Fruit fly (Drosophila melanogaster) whole organism, embryonic: ENCODE results near the gene Cpr65Au.

Experiments
- Atf-2 ChIP-seq: fragments of 200-800 bp; sonication (Bioruptor generic); optimal IDR thresholded peaks from 2 replicates; lab custom pipeline; 2016; ENCODE audit warnings: missing biosample characterization, missing genetic modification characterization
- Bteb2 ChIP-seq: fragments of 200-800 bp; sonication (Bioruptor generic); optimal IDR thresholded peaks from 2 replicates; lab custom pipeline; 2016; ENCODE audit warnings: missing biosample characterization, missing genetic modification characterization
- CG10366 ChIP-seq: fragments of 200-800 bp; sonication (Bioruptor generic); IDR thresholded peaks from 2 replicates; pipeline ENCODE4 v1.3.6; 2022; ENCODE audit warnings: missing biosample characterization, missing genetic modification characterization
- CG10462 ChIP-seq: fragments of 200-800 bp; sonication (Bioruptor generic); optimal IDR thresholded peaks from 2 replicates; lab custom pipeline; 2016; ENCODE audit warnings: missing biosample characterization, missing genetic modification characterization
- CG10959 ChIP-seq: fragments of 200-800 bp; sonication (Bioruptor generic); IDR thresholded peaks from 2 replicates; pipeline ENCODE4 v1.3.6; 2022; ENCODE audit warnings: missing biosample characterization, missing genetic modification characterization
- CG10979 ChIP-seq: fragments of 200-800 bp; sonication (Bioruptor generic); optimal IDR thresholded peaks from 2 replicates; lab custom pipeline; 2018; ENCODE audit warnings: missing biosample characterization, mild to moderate bottlenecking, missing genetic modification characterization, moderate library complexity
- CG11695 ChIP-seq: fragments of 200-800 bp; sonication (Bioruptor generic); IDR thresholded peaks from 3 replicates; pipeline ENCODE4 v1.3.6; 2022; ENCODE audit warnings: missing biosample characterization, missing genetic modification characterization
- CG11696 ChIP-seq: fragments of 200-800 bp; sonication (Bioruptor generic); IDR thresholded peaks from 2 replicates; pipeline ENCODE4 v1.3.6; 2022; ENCODE audit warnings: missing biosample characterization, missing genetic modification characterization
- CG1233 ChIP-seq: fragments of 200-800 bp; sonication (Bioruptor generic); optimal IDR thresholded peaks from 4 replicates; lab custom pipeline; 2018; ENCODE audit warnings: missing biosample characterization, mild to moderate bottlenecking, missing genetic modification characterization
- CG14965 ChIP-seq: fragments of 200-800 bp; sonication (Bioruptor generic); optimal IDR thresholded peaks from 2 replicates; lab custom pipeline; 2016; ENCODE audit warnings: missing biosample characterization, missing genetic modification characterization, borderline replicate concordance
- CG17802 ChIP-seq: fragments of 200-800 bp; sonication (Bioruptor generic); optimal IDR thresholded peaks from 2 replicates; lab custom pipeline; 2018; ENCODE audit warnings: missing biosample characterization, mild to moderate bottlenecking, missing genetic modification characterization, moderate library complexity
- CG17829 ChIP-seq: fragments of 200-800 bp; optimal IDR thresholded peaks from 2 replicates; lab custom pipeline; 2019; ENCODE audit warnings: missing biosample characterization, mild to moderate bottlenecking, missing genetic modification characterization, moderate library complexity
- CG2116 ChIP-seq: fragments of 200-800 bp; sonication (Bioruptor generic); optimal IDR thresholded peaks from 3 replicates; lab custom pipeline; 2018; ENCODE audit warnings: missing biosample characterization, mild to moderate bottlenecking, missing genetic modification characterization
- CG31365 ChIP-seq: fragments of 200-800 bp; sonication (Bioruptor generic); optimal IDR thresholded peaks from 2 replicates; lab custom pipeline; 2018; ENCODE audit warnings: missing biosample characterization, mild to moderate bottlenecking, missing genetic modification characterization
- CG31441 ChIP-seq: fragments of 200-800 bp; sonication (Bioruptor generic); IDR thresholded peaks from 2 replicates; pipeline ENCODE4 v1.3.6; 2022; ENCODE audit warnings: missing biosample characterization, missing genetic modification characterization
- CG8281 ChIP-seq: fragments of 200-800 bp; sonication (Bioruptor generic); optimal IDR thresholded peaks from 2 replicates; lab custom pipeline; 2018; ENCODE audit warnings: missing biosample characterization, mild to moderate bottlenecking, missing genetic modification characterization, moderate library complexity
- CG8359 ChIP-seq: fragments of 200-800 bp; sonication (Bioruptor generic); optimal IDR thresholded peaks from 2 replicates; lab custom pipeline; 2017; ENCODE audit warnings: missing biosample characterization, mild to moderate bottlenecking, missing genetic modification characterization, borderline replicate concordance
- D19B ChIP-seq: fragments of 200-800 bp; sonication (Bioruptor generic); optimal IDR thresholded peaks from 2 replicates; lab custom pipeline; 2017; ENCODE audit warnings: missing biosample characterization, mild to moderate bottlenecking, missing genetic modification characterization
- Dbx ChIP-seq: fragments of 200-800 bp; sonication (Bioruptor generic); IDR thresholded peaks from 3 replicates; pipeline ENCODE4 v1.3.6; 2022; ENCODE audit warnings: missing biosample characterization, missing genetic modification characterization
- Dip2 ChIP-seq: fragments of 200-800 bp; sonication (Bioruptor generic); IDR thresholded peaks from 2 replicates; pipeline ENCODE4 v1.3.6; 2022; ENCODE audit warnings: missing biosample characterization, missing genetic modification characterization
- Dp ChIP-seq: fragments of 200-800 bp; sonication (Bioruptor generic); optimal IDR thresholded peaks from 2 replicates; lab custom pipeline; 2018; ENCODE audit warnings: missing biosample characterization, mild to moderate bottlenecking, missing genetic modification characterization, moderate library complexity
- Hr39 ChIP-seq: fragments of >200 bp; optimal IDR thresholded peaks from 2 replicates; lab custom pipeline; 2017
- MBD-R2 ChIP-seq: fragments of 200-800 bp; sonication (Bioruptor generic); IDR thresholded peaks from 2 replicates; pipeline ENCODE4 v1.3.6; 2022; ENCODE audit warnings: missing biosample characterization, missing genetic modification characterization
- Rx ChIP-seq: fragments of 200-800 bp; sonication (Bioruptor generic); IDR thresholded peaks from 2 replicates; pipeline ENCODE4 v1.3.6; 2022; ENCODE audit warnings: missing biosample characterization, missing genetic modification characterization
- Ssrp ChIP-seq: fragments of 200-800 bp; sonication (Bioruptor generic); optimal IDR thresholded peaks from 2 replicates; lab custom pipeline; 2018; ENCODE audit warnings: missing biosample characterization, mild to moderate bottlenecking, missing genetic modification characterization, moderate library complexity
- TFAM ChIP-seq: fragments of 200-800 bp; sonication (Bioruptor generic); optimal IDR thresholded peaks from 2 replicates; lab custom pipeline; 2017; ENCODE audit warnings: missing biosample characterization, missing genetic modification characterization, inconsistent platforms
- abd-A ChIP-seq: fragments of 200-800 bp; sonication (Bioruptor generic); optimal IDR thresholded peaks from 3 replicates; lab custom pipeline; 2019; ENCODE audit warnings: missing biosample characterization, mild to moderate bottlenecking, missing genetic modification characterization, moderate library complexity
- amos ChIP-seq: fragments of 200-800 bp; sonication (Bioruptor generic); IDR thresholded peaks from 2 replicates; pipeline ENCODE4 v1.3.6; 2022; ENCODE audit warnings: missing biosample characterization, missing genetic modification characterization; ENCODE audit not compliant: partially characterized antibody
- ash1 ChIP-seq: fragments of 200-800 bp; sonication (Bioruptor generic); optimal IDR thresholded peaks from 2 replicates; lab custom pipeline; 2018; ENCODE audit warnings: missing biosample characterization, mild to moderate bottlenecking, missing genetic modification characterization
- bowl ChIP-seq: fragments of 200-800 bp; sonication (Bioruptor generic); IDR thresholded peaks from 2 replicates; pipeline ENCODE4 v1.3.6; 2022; ENCODE audit warnings: missing biosample characterization, missing genetic modification characterization
- chm ChIP-seq: fragments of 200-800 bp; sonication (Bioruptor generic); IDR thresholded peaks from 2 replicates; pipeline ENCODE4 v1.3.6; 2022; ENCODE audit warnings: missing biosample characterization, missing genetic modification characterization
- crol ChIP-seq: fragments of 200-800 bp; sonication (Bioruptor generic); IDR thresholded peaks from 2 replicates; pipeline ENCODE4 v1.3.6; 2022; ENCODE audit warnings: missing biosample characterization, missing genetic modification characterization
- disco-r ChIP-seq: fragments of 200-800 bp; sonication (Bioruptor generic); optimal IDR thresholded peaks from 2 replicates; lab custom pipeline; 2016; ENCODE audit warnings: missing biosample characterization, missing genetic modification characterization
- dpn ChIP-seq, 2 experiments: fragments of 200-800 bp; sonication (Bioruptor generic); optimal IDR thresholded peaks; 3 replicates each; lab custom pipeline; 2016; ENCODE audit warnings: missing biosample characterization in 2 of 2, missing genetic modification characterization in 2 of 2
- esg ChIP-seq: fragments of 200-800 bp; sonication (Bioruptor generic); conservative IDR thresholded peaks from 2 replicates; pipeline ENCODE4 v1.3.6; 2022; ENCODE audit warnings: missing biosample characterization, missing genetic modification characterization
- fd3F ChIP-seq: fragments of 200-800 bp; sonication (Bioruptor generic); optimal IDR thresholded peaks from 2 replicates; lab custom pipeline; 2018; ENCODE audit warnings: missing biosample characterization, mild to moderate bottlenecking, missing genetic modification characterization, moderate library complexity
- gcm2 ChIP-seq: fragments of 200-800 bp; sonication (Bioruptor generic); optimal IDR thresholded peaks from 2 replicates; lab custom pipeline; 2016; ENCODE audit warnings: missing biosample characterization, missing genetic modification characterization
- gro ChIP-seq: fragments of 200-800 bp; sonication (Bioruptor generic); optimal IDR thresholded peaks from 2 replicates; lab custom pipeline; 2016; ENCODE audit warnings: missing biosample characterization, missing genetic modification characterization
- h ChIP-seq: fragments of >200 bp; optimal IDR thresholded peaks from 2 replicates; lab custom pipeline; 2017
- kay ChIP-seq: fragments of 200-800 bp; sonication (Bioruptor generic); optimal IDR thresholded peaks from 2 replicates; lab custom pipeline; 2016; ENCODE audit warnings: missing biosample characterization, missing genetic modification characterization
- lab ChIP-seq: fragments of 200-800 bp; sonication (Bioruptor generic); optimal IDR thresholded peaks from 3 replicates; lab custom pipeline; 2017; ENCODE audit warnings: missing biosample characterization, missing genetic modification characterization, mild to moderate bottlenecking, moderate library complexity, missing genetic modification reagents
- lbe ChIP-seq: fragments of 200-800 bp; sonication (Bioruptor generic); optimal IDR thresholded peaks from 2 replicates; lab custom pipeline; 2016; ENCODE audit warnings: missing biosample characterization, mild to moderate bottlenecking, missing genetic modification characterization
- pita ChIP-seq: fragments of 200-800 bp; sonication (Bioruptor generic); optimal IDR thresholded peaks from 2 replicates; lab custom pipeline; 2017; ENCODE audit warnings: missing biosample characterization, mild to moderate bottlenecking, missing genetic modification characterization
- sd ChIP-seq: fragments of 200-800 bp; sonication (Bioruptor generic); optimal IDR thresholded peaks from 3 replicates; lab custom pipeline; 2018; ENCODE audit warnings: missing biosample characterization, mild to moderate bottlenecking, missing genetic modification characterization, moderate library complexity
- sens-2 ChIP-seq: fragments of 200-800 bp; sonication (Bioruptor generic); IDR thresholded peaks from 2 replicates; pipeline ENCODE4 v1.3.6; 2022; ENCODE audit warnings: missing biosample characterization, missing genetic modification characterization
- seq ChIP-seq: fragments of 200-800 bp; sonication (Bioruptor generic); IDR thresholded peaks from 2 replicates; pipeline ENCODE4 v1.3.6; 2022; ENCODE audit warnings: missing biosample characterization, missing genetic modification characterization
- tio ChIP-seq: fragments of 200-800 bp; sonication (Bioruptor generic); optimal IDR thresholded peaks from 2 replicates; lab custom pipeline; 2017; ENCODE audit warnings: missing biosample characterization, missing genetic modification characterization, inconsistent platforms
- tup ChIP-seq: fragments of 200-800 bp; sonication (Bioruptor generic); optimal IDR thresholded peaks from 2 replicates; lab custom pipeline; 2016; ENCODE audit warnings: missing biosample characterization, mild to moderate bottlenecking, missing genetic modification characterization, moderate library complexity
- usp ChIP-seq: fragments of >200 bp; optimal IDR thresholded peaks from 2 replicates; lab custom pipeline; 2017; ENCODE audit warnings: missing biosample characterization, missing genetic modification characterization
- wek ChIP-seq: fragments of 200-800 bp; sonication (Bioruptor generic); optimal IDR thresholded peaks from 3 replicates; lab custom pipeline; 2018; ENCODE audit warnings: missing biosample characterization, mild to moderate bottlenecking, missing genetic modification characterization, moderate library complexity
- yki ChIP-seq: fragments of >200 bp; optimal IDR thresholded peaks from 3 replicates; lab custom pipeline; 2018

The Cpr65Au gene

DNA sequence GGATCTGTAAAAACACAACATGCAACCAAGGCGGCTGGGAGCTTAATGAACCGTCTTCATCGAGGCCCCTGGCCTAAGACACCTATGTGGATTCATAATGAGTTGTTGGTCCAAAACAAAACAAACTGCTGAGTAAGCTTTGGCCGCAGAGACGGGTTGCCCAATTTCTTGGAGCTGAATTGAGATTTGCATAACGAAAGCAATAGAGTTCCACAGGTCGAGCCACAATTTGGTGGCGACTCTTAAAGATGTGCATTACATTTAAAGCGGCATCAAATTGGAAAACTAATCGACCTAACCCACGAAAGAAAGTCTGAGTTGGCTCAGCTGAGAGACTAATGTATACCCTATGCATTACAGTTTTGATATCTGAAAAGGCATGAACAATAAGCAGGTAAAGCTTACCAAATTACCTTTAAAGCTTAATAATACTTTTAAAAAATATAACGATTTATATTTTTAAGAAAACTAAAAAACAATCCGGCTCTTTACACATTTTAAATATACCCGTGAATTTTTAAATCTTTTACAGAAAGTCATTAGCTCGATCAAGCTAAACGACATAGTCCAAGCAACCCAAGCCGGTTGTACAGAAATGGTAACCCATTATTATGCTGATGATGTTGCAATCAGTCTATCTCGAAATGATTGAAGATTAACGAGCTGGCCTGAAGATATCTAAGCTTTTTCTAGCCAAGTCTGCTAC is 25.6 kb upstream of the Cpr65Au start, which contains the start of gene CG13297 (continued):
- TF ChIP-seq gro (GFP tag; lab: Kevin White, UChicago) (no peak), CG1233 (GFP tag; lab: Kevin White, UChicago) (peak; percentile 45), MBD-R2 (GFP tag; lab: Robert Waterston, UW) (no peak), CG17829 (tag; lab: Kevin White, UChicago) (peak; percentile 61), yki (lab: Kevin White, UChicago) (no peak), dpn (GFP tag; optimal IDR thresholded peaks at IDR 0.05; lab: Kevin White, UChicago) (peak in 1 of 2 experiments; percentile 10), sens-2 (no peak), seq (GFP tag; lab: Robert Waterston, UW) (no peak), CG2116 (GFP tag; lab: Kevin White, UChicago) (no peak), TFAM (GFP tag; lab: Kevin White, UChicago) (no peak), tio (GFP tag; lab: Kevin White, UChicago) (peak; percentile 32), Dp (no peak), lbe (no peak), CG31365 (tag; lab: Kevin White, UChicago) (no peak), sd (tag; lab: Kevin White, UChicago) (peak; percentile 5), CG11695 (GFP tag; lab: Robert Waterston, UW) (peak; percentile 76), Bteb2 (GFP tag; lab: Kevin White, UChicago) (no peak), chm (no peak), wek (GFP tag; lab: Kevin White, UChicago) (no peak), CG10366 (GFP tag; lab: Robert Waterston, UW) (peak; percentile 61), fd3F (GFP tag; lab: Kevin White, UChicago) (peak; percentile 12), Dbx (GFP tag; lab: Robert Waterston, UW) (no peak), crol (GFP tag; lab: Robert Waterston, UW) (no peak), disco-r (GFP tag; lab: Kevin White, UChicago) (no peak), Dip2 (GFP tag; lab: Robert Waterston, UW) (no peak), CG8359 (GFP tag; lab: Kevin White, UChicago) (no peak), Rx (GFP tag; lab: Robert Waterston, UW) (no peak; the same call in 1 of the 2 replicates), CG11696 (GFP tag; lab: Robert Waterston, UW) (no peak), pita (no peak), gcm2 (GFP tag; lab: Kevin White, UChicago) (no peak), h (lab: Kevin White, UChicago) (no peak), tup (GFP tag; lab: Kevin White, UChicago) (no peak), CG8281 (peak; percentile 27), Ssrp (peak; percentile 68), CG31441 (GFP tag; lab: Robert Waterston, UW) (peak; percentile 84), CG14965 (GFP tag; lab: Kevin White, UChicago) (no peak), bowl (GFP tag; lab: Robert Waterston, UW) (no peak), lab (GFP tag; lab: Kevin White, UChicago) (peak; percentile 26), usp (GFP tag; lab: Kevin White, UChicago) (no peak), ash1 (GFP tag; lab: Kevin White, UChicago) (no peak), Atf-2 (no peak), CG10979 (peak; percentile 56), CG10462 (GFP tag; lab: Kevin White, UChicago) (no peak), CG10959 (GFP tag; lab: Robert Waterston, UW) (no peak), abd-A (tag; lab: Kevin White, UChicago) (peak; percentile 88), esg (peak; percentile 61), amos (no peak), CG17802 (tag; lab: Kevin White, UChicago) (no peak), kay (no peak), Hr39 (no peak), D19B (peak; percentile 30)
